Worm (Caenorhabditis elegans) whole organism, L4 larva: ENCODE measurements around the gene acn-1.
A peak's percentile ranks its signal among the peaks of the same experiment; 100 is the strongest.

Experiments
- F10B5.3 ChIP-seq: sonication (generic microtip); optimal IDR thresholded peaks from 2 replicates; lab custom pipeline; 2016; ENCODE audit warnings: mild to moderate bottlenecking, missing genetic modification characterization, missing compliant biosample characterization
- F37D6.2 ChIP-seq: sonication (generic microtip); optimal IDR thresholded peaks from 2 replicates; lab custom pipeline; 2016; ENCODE audit warnings: mild to moderate bottlenecking, missing genetic modification characterization, missing compliant biosample characterization
- T26A8.4 ChIP-seq: fragments of 200-800 bp; sonication (Bioruptor generic); IDR thresholded peaks from 2 replicates; pipeline ENCODE4 v1.3.6; 2022; ENCODE audit warnings: missing genetic modification characterization, missing compliant biosample characterization
- Y48G9A.11 ChIP-seq: fragments of 200-800 bp; sonication (Bioruptor generic); IDR thresholded peaks from 2 replicates; pipeline ENCODE4 v1.3.6; 2022; ENCODE audit warnings: missing genetic modification reagents, missing genetic modification characterization, missing compliant biosample characterization
- Y5F2A.4 ChIP-seq: fragments of 200-800 bp; sonication (Bioruptor generic); optimal IDR thresholded peaks from 2 replicates; lab custom pipeline; 2018; ENCODE audit warnings: mild to moderate bottlenecking, missing genetic modification characterization, missing compliant biosample characterization
- aha-1 ChIP-seq: fragments of 150-350 bp; peaks from one replicate; lab custom pipeline; 2014; ENCODE audit warnings: missing biosample characterization, missing genetic modification characterization
- aly-2 ChIP-seq: sonication (generic microtip); optimal IDR thresholded peaks from 2 replicates; lab custom pipeline; 2018; ENCODE audit warnings: missing biosample characterization, missing genetic modification characterization
- attf-4 ChIP-seq: sonication (generic microtip); optimal IDR thresholded peaks from 3 replicates; lab custom pipeline; 2017; ENCODE audit warnings: missing biosample characterization, missing genetic modification characterization
- ceh-28 ChIP-seq: fragments of 150-350 bp; optimal IDR thresholded peaks from 2 replicates; lab custom pipeline; 2014; ENCODE audit warnings: missing biosample characterization, missing genetic modification reagents, missing genetic modification characterization
- ceh-62 ChIP-seq: sonication (generic microtip); optimal IDR thresholded peaks from 2 replicates; lab custom pipeline; 2017; ENCODE audit warnings: missing biosample characterization, missing genetic modification characterization
- daf-16 ChIP-seq, 3 experiments: sonication (generic microtip); optimal IDR thresholded peaks; 2 replicates each; lab custom pipeline; 2016 to 2017; ENCODE audit warnings: missing genetic modification characterization in 3 of 3, missing genetic modification reagents in 3 of 3, mild to moderate bottlenecking in 2 of 3, missing compliant biosample characterization in 2 of 3, missing biosample characterization in 1 of 3, moderate library complexity in 1 of 3
- dmd-6 ChIP-seq: fragments of 200-800 bp; sonication (Bioruptor generic); IDR thresholded peaks from 2 replicates; pipeline ENCODE4 v1.3.6; 2022; ENCODE audit warnings: missing genetic modification reagents, missing genetic modification characterization, missing compliant biosample characterization
- dmd-8 ChIP-seq: fragments of 200-800 bp; sonication (Bioruptor generic); IDR thresholded peaks from 2 replicates; pipeline ENCODE4 v1.3.6; 2022; ENCODE audit warnings: missing genetic modification characterization, missing compliant biosample characterization
- dpl-1 ChIP-seq: fragments of 150-350 bp; optimal IDR thresholded peaks from 2 replicates; lab custom pipeline; 2014; ENCODE audit warnings: missing biosample characterization, missing genetic modification reagents, missing genetic modification characterization
- dve-1 ChIP-seq: sonication (generic microtip); optimal IDR thresholded peaks from 2 replicates; lab custom pipeline; 2017; ENCODE audit warnings: antibody characterized with exemption, mild to moderate bottlenecking, missing genetic modification characterization, missing compliant biosample characterization; ENCODE audit not compliant: insufficient read depth
- egl-27 ChIP-seq: sonication (generic microtip); optimal IDR thresholded peaks from 3 replicates; lab custom pipeline; 2017; ENCODE audit warnings: missing biosample characterization, missing genetic modification reagents, missing genetic modification characterization
- egl-43 ChIP-seq: fragments of 200-800 bp; sonication (Bioruptor generic); IDR thresholded peaks from 2 replicates; pipeline ENCODE4 v1.3.6; 2022; ENCODE audit warnings: missing genetic modification reagents, missing genetic modification characterization, missing compliant biosample characterization
- fos-1 ChIP-seq: fragments of 150-350 bp; optimal IDR thresholded peaks from 2 replicates; lab custom pipeline; 2014; ENCODE audit warnings: missing biosample characterization, missing genetic modification characterization
- hif-1 ChIP-seq, 2 experiments: sonication (generic microtip); optimal IDR thresholded peaks; 2 replicates each; lab custom pipeline; 2016 to 2017; ENCODE audit warnings: missing compliant biosample characterization in 2 of 2, missing genetic modification characterization in 2 of 2, missing genetic modification reagents in 2 of 2, missing genotype in 2 of 2, mild to moderate bottlenecking in 1 of 2
- hlh-11 ChIP-seq: fragments of 200-800 bp; sonication (Bioruptor generic); optimal IDR thresholded peaks from 2 replicates; lab custom pipeline; 2018; ENCODE audit warnings: mild to moderate bottlenecking, missing genetic modification characterization, missing compliant biosample characterization
- hlh-30 ChIP-seq: sonication (generic microtip); optimal IDR thresholded peaks from 2 replicates; lab custom pipeline; 2017; ENCODE audit warnings: antibody characterized with exemption, mild to moderate bottlenecking, missing genetic modification characterization, missing compliant biosample characterization; ENCODE audit not compliant: insufficient read depth
- hmg-1.1 ChIP-seq: fragments of 200-800 bp; sonication (Bioruptor generic); IDR thresholded peaks from 2 replicates; pipeline ENCODE4 v1.3.6; 2022; ENCODE audit warnings: missing genetic modification reagents, missing genetic modification characterization, missing compliant biosample characterization
- lim-7 ChIP-seq: fragments of 200-800 bp; sonication (Bioruptor generic); IDR thresholded peaks from 2 replicates; pipeline ENCODE4 v1.3.6; 2022; ENCODE audit warnings: missing genetic modification characterization, missing compliant biosample characterization
- lin-13 ChIP-seq: fragments of 150-350 bp; optimal IDR thresholded peaks from 2 replicates; lab custom pipeline; 2014; ENCODE audit warnings: missing biosample characterization, missing genetic modification reagents, missing genetic modification characterization
- lin-29 ChIP-seq: fragments of 200-800 bp; sonication (Bioruptor generic); IDR thresholded peaks from 2 replicates; pipeline ENCODE4 v1.3.6; 2022; ENCODE audit warnings: missing genetic modification reagents, missing genetic modification characterization, missing compliant biosample characterization
- lsy-2 ChIP-seq, 2 experiments: fragments of 150-350 bp in 1 of 2; sonication (generic microtip) in 1 of 2; optimal IDR thresholded peaks; 2 replicates each; lab custom pipeline; 2014 to 2017; ENCODE audit warnings: missing biosample characterization in 2 of 2, missing genetic modification characterization in 2 of 2
- mdl-1 ChIP-seq, 2 experiments: fragments of 150-350 bp in 1 of 2; sonication (generic microtip) in 1 of 2; optimal IDR thresholded peaks; 2 replicates each; lab custom pipeline; 2014 to 2017; ENCODE audit warnings: missing biosample characterization in 2 of 2, missing genetic modification characterization in 2 of 2
- mep-1 ChIP-seq: fragments of 150-350 bp; sonication (generic microtip); optimal IDR thresholded peaks from 3 replicates; lab custom pipeline; 2014; ENCODE audit warnings: missing biosample characterization, missing genetic modification characterization
- mes-2 ChIP-seq: sonication (generic microtip); optimal IDR thresholded peaks from 2 replicates; lab custom pipeline; 2016; ENCODE audit warnings: missing genotype, mild to moderate bottlenecking, missing genetic modification characterization, missing compliant biosample characterization; ENCODE audit not compliant: poor library complexity, severe bottlenecking
- mxl-2 ChIP-seq: fragments of 200-800 bp; sonication (Bioruptor generic); conservative IDR thresholded peaks from 2 replicates; pipeline ENCODE4 v1.3.6; 2022; ENCODE audit warnings: missing genetic modification reagents, missing genetic modification characterization, missing compliant biosample characterization
- mxl-3 ChIP-seq: fragments of 200-800 bp; sonication (Bioruptor generic); optimal IDR thresholded peaks from 2 replicates; lab custom pipeline; 2018; ENCODE audit warnings: mild to moderate bottlenecking, missing genetic modification characterization, missing compliant biosample characterization
- nhr-10 ChIP-seq: fragments of 150-350 bp; optimal IDR thresholded peaks from 2 replicates; lab custom pipeline; 2014; ENCODE audit warnings: missing biosample characterization, missing genetic modification characterization
- nhr-102 ChIP-seq: sonication (generic microtip); optimal IDR thresholded peaks from 2 replicates; lab custom pipeline; 2016; ENCODE audit warnings: mild to moderate bottlenecking, missing genetic modification characterization, moderate library complexity, missing compliant biosample characterization
- nhr-237 ChIP-seq: sonication (generic microtip); optimal IDR thresholded peaks from 2 replicates; lab custom pipeline; 2017; ENCODE audit warnings: missing biosample characterization, missing genetic modification characterization
- nhr-28 ChIP-seq: fragments of 150-350 bp; optimal IDR thresholded peaks from 2 replicates; lab custom pipeline; 2014; ENCODE audit warnings: missing biosample characterization, missing genetic modification characterization
- nhr-48 ChIP-seq: sonication (generic microtip); optimal IDR thresholded peaks from 2 replicates; lab custom pipeline; 2016; ENCODE audit warnings: mild to moderate bottlenecking, missing genetic modification characterization, missing compliant biosample characterization
- nhr-6 ChIP-seq: fragments of 150-350 bp; optimal IDR thresholded peaks from 2 replicates; lab custom pipeline; 2014; ENCODE audit warnings: missing biosample characterization, missing genetic modification characterization
- rbr-2 ChIP-seq: sonication (generic microtip); optimal IDR thresholded peaks from 2 replicates; lab custom pipeline; 2016; ENCODE audit warnings: missing genotype, missing genetic modification characterization, missing compliant biosample characterization
- set-16 ChIP-seq: fragments of 200-800 bp; sonication (Bioruptor generic); IDR thresholded peaks from 2 replicates; pipeline ENCODE4 v1.3.6; 2022; ENCODE audit warnings: missing genetic modification reagents, missing genetic modification characterization, missing compliant biosample characterization
- snpc-4 ChIP-seq: fragments of 150-350 bp; optimal IDR thresholded peaks from 2 replicates; lab custom pipeline; 2014; ENCODE audit warnings: missing biosample characterization, missing genetic modification characterization
- spr-1 ChIP-seq: sonication (generic microtip); optimal IDR thresholded peaks from 2 replicates; lab custom pipeline; 2016; ENCODE audit warnings: mild to moderate bottlenecking, missing genetic modification characterization, missing compliant biosample characterization
- spr-3 ChIP-seq: fragments of 200-800 bp; sonication (Bioruptor generic); optimal IDR thresholded peaks from 2 replicates; lab custom pipeline; 2018; ENCODE audit warnings: mild to moderate bottlenecking, missing genetic modification characterization, missing compliant biosample characterization
- tra-1 ChIP-seq: fragments of 200-800 bp; sonication (Bioruptor generic); IDR thresholded peaks from 2 replicates; pipeline ENCODE4 v1.3.6; 2022; ENCODE audit warnings: missing genetic modification reagents, missing genetic modification characterization, missing compliant biosample characterization
- unc-130 ChIP-seq: sonication (generic microtip); optimal IDR thresholded peaks from 2 replicates; lab custom pipeline; 2016; ENCODE audit warnings: missing genetic modification reagents, missing genetic modification characterization, missing compliant biosample characterization
- unc-62 ChIP-seq, 3 experiments: fragments of 150-350 bp in 1 of 3; sonication (generic microtip); optimal IDR thresholded peaks in 2 of 3; peaks in 1 of 3; 1 replicate in 1 of 3; 2 replicates in 2 of 3; lab custom pipeline; 2014 to 2017; ENCODE audit warnings: missing biosample characterization in 3 of 3, missing genetic modification characterization in 3 of 3, missing genetic modification reagents in 3 of 3, missing genotype in 1 of 3
- vab-7 ChIP-seq: fragments of 200-800 bp; sonication (Bioruptor generic); IDR thresholded peaks from 2 replicates; pipeline ENCODE4 v1.3.6; 2022; ENCODE audit warnings: missing genetic modification reagents, missing genetic modification characterization, missing compliant biosample characterization
- zag-1 ChIP-seq: fragments of 150-350 bp; optimal IDR thresholded peaks from 2 replicates; lab custom pipeline; 2014; ENCODE audit warnings: missing biosample characterization, missing genetic modification characterization
- ztf-11 ChIP-seq: fragments of 150-350 bp; optimal IDR thresholded peaks from 2 replicates; lab custom pipeline; 2014; ENCODE audit warnings: missing biosample characterization, missing genetic modification characterization
- ztf-7 ChIP-seq: fragments of 150-350 bp; optimal IDR thresholded peaks from 2 replicates; lab custom pipeline; 2014; ENCODE audit warnings: missing biosample characterization, missing genetic modification characterization

acn-1 gene

DNA sequence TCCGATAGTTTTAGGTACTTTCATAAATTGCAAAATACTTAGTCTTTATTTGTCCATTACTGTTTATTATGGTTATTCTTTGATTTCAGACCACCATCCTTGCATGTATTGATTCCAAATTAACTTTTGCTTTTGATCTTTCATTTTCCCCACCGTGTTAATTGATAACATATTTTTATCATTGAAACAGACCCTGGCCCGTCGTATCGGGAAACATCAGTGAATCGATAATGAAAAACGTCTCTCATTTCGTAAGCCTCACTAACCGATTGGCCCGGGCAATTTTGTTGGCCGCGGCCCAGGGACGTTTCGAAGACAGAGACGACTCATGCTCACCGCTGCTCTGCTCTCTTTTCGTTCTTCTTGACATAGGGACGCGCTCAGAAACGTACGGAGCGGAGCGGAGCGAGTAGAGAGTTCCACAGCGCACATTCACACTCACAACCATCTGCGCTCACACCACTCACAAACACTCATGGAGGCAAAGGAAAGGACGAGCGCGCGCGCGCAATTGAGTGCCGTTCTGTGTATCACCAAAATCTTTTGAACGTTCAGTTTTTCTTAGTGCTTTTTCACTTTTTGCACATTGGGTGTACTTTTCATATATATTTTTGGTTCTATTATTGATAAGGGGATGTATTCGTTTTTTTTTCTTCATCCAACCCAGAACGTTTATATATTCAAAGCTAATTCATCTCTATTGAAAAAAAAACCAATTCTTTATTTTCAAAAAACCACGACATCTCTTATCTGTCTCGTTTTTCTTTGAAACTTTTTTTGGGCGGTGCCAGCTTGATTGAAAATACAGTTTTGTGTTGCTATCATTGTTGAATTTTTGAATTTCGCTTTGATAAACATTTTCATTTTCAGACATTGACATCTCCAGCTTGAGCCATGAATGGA is 32.9 kb downstream of the acn-1 start, which contains the start of gene C24H10.2:
C24H10.2 (plus strand) TSS at position 853 of the 903 bp plus-strand sequence.
- TF ChIP-seq egl-27 (no peak), zag-1 (no peak), aly-2 (tag; lab: Kevin White, UChicago) (no peak), mxl-3 (GFP tag; lab: Kevin White, UChicago) (peak; percentile 44), Y5F2A.4 (GFP tag; lab: Kevin White, UChicago) (no peak), nhr-10 (tag; lab: Kevin White, UChicago) (no peak), hlh-30 (peak; percentile 41), daf-16 (GFP tag; optimal IDR thresholded peaks at IDR 0.05; lab: Kevin White, UChicago) (peak; percentile 23 to 25), daf-16 (tag; optimal IDR thresholded peaks at IDR 0.05; lab: Kevin White, UChicago) (peak; percentile 79), dpl-1 (GFP tag; lab: Kevin White, UChicago) (no peak), hmg-1.1 (GFP tag; lab: Robert Waterston, UW) (peak; percentile 80), T26A8.4 (GFP tag; lab: Robert Waterston, UW) (no peak), ceh-62 (tag; lab: Kevin White, UChicago) (no peak), ceh-28 (tag; lab: Kevin White, UChicago) (peak; percentile 11), spr-3 (GFP tag; lab: Kevin White, UChicago) (no peak), aha-1 (tag; lab: Kevin White, UChicago) (peak; percentile 32), lin-29 (GFP tag; lab: Robert Waterston, UW) (no peak), lim-7 (GFP tag; lab: Robert Waterston, UW) (0 out of 2 replicates have a peak, but pooled peaks have one; percentile 29), mes-2 (tag; lab: Kevin White, UChicago) (peak; percentile 61), tra-1 (GFP tag; lab: Robert Waterston, UW) (0 out of 2 replicates have a peak, but pooled peaks have one; percentile 51), nhr-102 (tag; lab: Kevin White, UChicago) (peak; percentile 35), mep-1 (peak; percentile 77), ztf-11 (no peak), dve-1 (tag; lab: Kevin White, UChicago) (peak; percentile 17), ztf-7 (tag; lab: Kevin White, UChicago) (no peak), nhr-6 (tag; lab: Kevin White, UChicago) (peak; percentile 60), nhr-237 (tag; lab: Kevin White, UChicago) (no peak), mdl-1 (tag; optimal IDR thresholded peaks at IDR 0.05; lab: Kevin White, UChicago) (peak in 1 of 2 experiments; percentile 58), dmd-8 (no peak), unc-62 (GFP tag; optimal IDR thresholded peaks at IDR 0.05 in 1 of 2; lab: Kevin White, UChicago) (no peak), unc-62 (tag; optimal IDR thresholded peaks at IDR 0.05; lab: Kevin White, UChicago) (no peak), hif-1 (tag; optimal IDR thresholded peaks at IDR 0.05; lab: Kevin White, UChicago) (peak in 1 of 2 experiments; percentile 40), vab-7 (GFP tag; lab: Robert Waterston, UW) (no peak), attf-4 (tag; lab: Kevin White, UChicago) (no peak), dmd-6 (GFP tag; lab: Robert Waterston, UW) (peak; percentile 56), egl-43 (GFP tag; lab: Robert Waterston, UW) (no peak), nhr-28 (tag; lab: Kevin White, UChicago) (peak; percentile 49), unc-130 (no peak), fos-1 (tag; lab: Kevin White, UChicago) (no peak), lsy-2 (tag; optimal IDR thresholded peaks at IDR 0.05; lab: Kevin White, UChicago) (peak; percentile 50 to 54), snpc-4 (no peak), F37D6.2 (peak; percentile 37), F10B5.3 (no peak), rbr-2 (tag; lab: Kevin White, UChicago) (peak; percentile 64), Y48G9A.11 (GFP tag; lab: Robert Waterston, UW) (no peak), mxl-2 (GFP tag; lab: Robert Waterston, UW) (no peak), nhr-48 (tag; lab: Kevin White, UChicago) (peak; percentile 45), set-16 (peak; percentile 76), lin-13 (GFP tag; lab: Kevin White, UChicago) (no peak), spr-1 (tag; lab: Kevin White, UChicago) (no peak), hlh-11 (tag; lab: Kevin White, UChicago) (peak; percentile 86)
